Worm (Caenorhabditis elegans) whole organism, young adult: ENCODE results near the gene ndab-2.

ENCODE experiments used
- B0035.1 ChIP-seq: sonication (generic microtip); optimal IDR thresholded peaks from 2 replicates; lab custom pipeline; 2016; ENCODE audit warnings: missing genetic modification characterization, mild to moderate bottlenecking, missing compliant biosample characterization, missing genotype, missing genetic modification reagents
- F49E8.2 ChIP-seq: sonication (generic microtip); optimal IDR thresholded peaks from 3 replicates; lab custom pipeline; 2017; ENCODE audit warnings: missing genetic modification characterization, mild to moderate bottlenecking, missing compliant biosample characterization, antibody characterized with exemption, moderate library complexity; ENCODE audit not compliant: insufficient read depth
- ama-1 ChIP-seq, 3 experiments: fragments of 150-350 bp in 1 of 3; sonication (generic microtip) in 2 of 3; optimal IDR thresholded peaks; 2 replicates each; lab custom pipeline; 2014 to 2018; ENCODE audit warnings: missing biosample characterization in 2 of 3, missing genetic modification characterization in 2 of 3, missing genetic modification reagents in 2 of 3
- die-1 ChIP-seq: sonication (generic microtip); optimal IDR thresholded peaks from 2 replicates; lab custom pipeline; 2016; ENCODE audit warnings: missing genotype, mild to moderate bottlenecking, missing genetic modification characterization, missing compliant biosample characterization
- hmg-20 ChIP-seq: fragments of 200-800 bp; sonication (Bioruptor generic); IDR thresholded peaks from 2 replicates; pipeline ENCODE4 v1.3.6; 2022; ENCODE audit warnings: missing genetic modification reagents, missing genetic modification characterization, missing compliant biosample characterization
- nfya-1 ChIP-seq: sonication (generic microtip); optimal IDR thresholded peaks from 2 replicates; lab custom pipeline; 2017; ENCODE audit warnings: antibody characterized with exemption, missing compliant biosample characterization, missing genetic modification characterization, borderline replicate concordance; ENCODE audit not compliant: insufficient read depth
- repo-1 ChIP-seq: sonication (generic microtip); optimal IDR thresholded peaks from 2 replicates; lab custom pipeline; 2017; ENCODE audit warnings: mild to moderate bottlenecking, missing genetic modification characterization, missing compliant biosample characterization
- unc-62 ChIP-seq: fragments of 150-350 bp; optimal IDR thresholded peaks from 2 replicates; lab custom pipeline; 2014; ENCODE audit warnings: missing biosample characterization, missing genetic modification reagents, missing genetic modification characterization
- xnd-1 ChIP-seq: sonication (generic microtip); optimal IDR thresholded peaks from 2 replicates; lab custom pipeline; 2016; ENCODE audit warnings: missing genotype, missing genetic modification reagents, missing genetic modification characterization, missing compliant biosample characterization

- no peak for TF ChIP-seq B0035.1
- no peak for TF ChIP-seq repo-1 (tag; lab: Kevin White, UChicago)
- TF ChIP-seq die-1 (tag; lab: Kevin White, UChicago) = peak; percentile 3
- TF ChIP-seq unc-62 = no peak
- no peak for TF ChIP-seq ama-1 (optimal IDR thresholded peaks at IDR 0.05; lab: Kevin White, UChicago)
- no peak for TF ChIP-seq ama-1 (GFP tag; optimal IDR thresholded peaks at IDR 0.05; lab: Kevin White, UChicago)
- TF ChIP-seq hmg-20 (GFP tag; lab: Robert Waterston, UW) = no peak
- TF ChIP-seq xnd-1 (tag; lab: Kevin White, UChicago) = no peak
- peak; percentile 51 for TF ChIP-seq F49E8.2 (tag; lab: Kevin White, UChicago)
- TF ChIP-seq nfya-1 = no peak
Observed at ce11 chrIII:7178497-7178896, 2.1 kb upstream of the ndab-2 start.
